Worm (Caenorhabditis elegans) whole organism, L2 larva: Measurements from ENCODE around the gene ets-10.

Source experiments
- C34F6.9 ChIP-seq: fragments of 150-350 bp; optimal IDR thresholded peaks from 2 replicates; lab custom pipeline; 2014; ENCODE audit warnings: missing biosample characterization, missing genetic modification characterization
- F13H6.1 ChIP-seq: sonication (generic microtip); optimal IDR thresholded peaks from 2 replicates; lab custom pipeline; 2016; ENCODE audit warnings: missing genetic modification characterization, missing compliant biosample characterization
- Y55F3AM.14 ChIP-seq: fragments of 200-800 bp; sonication (Bioruptor generic); optimal IDR thresholded peaks from 2 replicates; lab custom pipeline; 2018; ENCODE audit warnings: mild to moderate bottlenecking, missing genetic modification characterization, missing compliant biosample characterization
- ZK546.5 ChIP-seq: sonication (generic microtip); optimal IDR thresholded peaks from 2 replicates; lab custom pipeline; 2017; ENCODE audit warnings: missing biosample characterization, missing genetic modification characterization
- alr-1 ChIP-seq: fragments of 150-350 bp; optimal IDR thresholded peaks from 2 replicates; lab custom pipeline; 2014; ENCODE audit warnings: missing biosample characterization, missing genetic modification characterization
- aly-2 ChIP-seq: fragments of 150-350 bp; optimal IDR thresholded peaks from 2 replicates; lab custom pipeline; 2014; ENCODE audit warnings: missing biosample characterization, missing genetic modification characterization
- ama-1 ChIP-seq: fragments of 150-350 bp; optimal IDR thresholded peaks from 2 replicates; lab custom pipeline; 2018; ENCODE audit warnings: inconsistent platforms
- ceh-16 ChIP-seq: fragments of 150-350 bp; optimal IDR thresholded peaks from 2 replicates; lab custom pipeline; 2014; ENCODE audit warnings: missing biosample characterization, missing genetic modification characterization
- ceh-82 ChIP-seq: fragments of 150-350 bp; optimal IDR thresholded peaks from 2 replicates; lab custom pipeline; 2014; ENCODE audit warnings: missing biosample characterization, missing genetic modification characterization
- crh-2 ChIP-seq: sonication (generic microtip); optimal IDR thresholded peaks from 2 replicates; lab custom pipeline; 2017; ENCODE audit warnings: missing biosample characterization, missing genetic modification characterization
- dmd-4 ChIP-seq: sonication (generic microtip); optimal IDR thresholded peaks from 2 replicates; lab custom pipeline; 2017; ENCODE audit warnings: missing biosample characterization, missing genetic modification characterization
- egl-27 ChIP-seq: sonication (generic microtip); optimal IDR thresholded peaks from 3 replicates; lab custom pipeline; 2017; ENCODE audit warnings: missing biosample characterization, missing genetic modification reagents, missing genetic modification characterization
- elt-1 ChIP-seq: fragments of 150-350 bp; optimal IDR thresholded peaks from 2 replicates; lab custom pipeline; 2014; ENCODE audit warnings: missing biosample characterization, missing genetic modification characterization
- elt-3 ChIP-seq: sonication (generic microtip); optimal IDR thresholded peaks from 2 replicates; lab custom pipeline; 2017; ENCODE audit warnings: missing biosample characterization, missing genetic modification characterization
- fos-1 ChIP-seq: fragments of 150-350 bp; optimal IDR thresholded peaks from 2 replicates; lab custom pipeline; 2014; ENCODE audit warnings: missing biosample characterization, missing genetic modification characterization
- lin-13 ChIP-seq: fragments of 150-350 bp; optimal IDR thresholded peaks from 2 replicates; lab custom pipeline; 2014; ENCODE audit warnings: missing biosample characterization, missing genetic modification reagents, missing genetic modification characterization
- lin-39 ChIP-seq: fragments of 150-350 bp; optimal IDR thresholded peaks from 2 replicates; lab custom pipeline; 2014; ENCODE audit warnings: missing biosample characterization, missing genetic modification reagents, missing genetic modification characterization
- lsy-2 ChIP-seq, 2 experiments: fragments of 150-350 bp in 1 of 2; sonication (generic microtip) in 1 of 2; optimal IDR thresholded peaks; 2 replicates each; lab custom pipeline; 2014 to 2017; ENCODE audit warnings: missing biosample characterization in 2 of 2, missing genetic modification characterization in 2 of 2
- mab-5 ChIP-seq: fragments of 150-350 bp; optimal IDR thresholded peaks from 2 replicates; lab custom pipeline; 2014; ENCODE audit warnings: missing biosample characterization, missing genetic modification characterization
- mbf-1 ChIP-seq: sonication (generic microtip); optimal IDR thresholded peaks from 2 replicates; lab custom pipeline; 2017; ENCODE audit warnings: missing biosample characterization, missing genetic modification characterization
- mdl-1 ChIP-seq, 2 experiments: fragments of 150-350 bp in 1 of 2; sonication (generic microtip) in 1 of 2; optimal IDR thresholded peaks; 2 replicates each; lab custom pipeline; 2017; ENCODE audit warnings: missing biosample characterization in 2 of 2, missing genetic modification characterization in 2 of 2
- nhr-10 ChIP-seq: sonication (generic microtip); optimal IDR thresholded peaks from 2 replicates; lab custom pipeline; 2017; ENCODE audit warnings: missing biosample characterization, missing genetic modification characterization
- nhr-11 ChIP-seq: fragments of 150-350 bp; optimal IDR thresholded peaks from 2 replicates; lab custom pipeline; 2014; ENCODE audit warnings: missing biosample characterization, missing genetic modification characterization
- nhr-129 ChIP-seq: fragments of 150-350 bp; optimal IDR thresholded peaks from 2 replicates; lab custom pipeline; 2014; ENCODE audit warnings: missing biosample characterization, missing genetic modification characterization
- nhr-23 ChIP-seq: fragments of 150-350 bp; optimal IDR thresholded peaks from 2 replicates; lab custom pipeline; 2014; ENCODE audit warnings: missing biosample characterization, missing genetic modification reagents, missing genetic modification characterization
- nhr-237 ChIP-seq: fragments of 150-350 bp; optimal IDR thresholded peaks from 2 replicates; lab custom pipeline; 2014; ENCODE audit warnings: missing biosample characterization, missing genetic modification characterization
- nhr-6 ChIP-seq: fragments of 150-350 bp; optimal IDR thresholded peaks from 2 replicates; lab custom pipeline; 2014; ENCODE audit warnings: missing biosample characterization, missing genetic modification characterization
- nhr-77 ChIP-seq: fragments of 150-350 bp; optimal IDR thresholded peaks from 2 replicates; lab custom pipeline; 2014; ENCODE audit warnings: missing biosample characterization, missing genetic modification characterization
- sem-4 ChIP-seq: fragments of 150-350 bp; optimal IDR thresholded peaks from 2 replicates; lab custom pipeline; 2014; ENCODE audit warnings: missing biosample characterization, missing genetic modification reagents, missing genetic modification characterization
- skn-1 ChIP-seq: sonication (generic microtip); optimal IDR thresholded peaks from 2 replicates; lab custom pipeline; 2017; ENCODE audit warnings: missing biosample characterization, missing genetic modification characterization
- sma-9 ChIP-seq, 2 experiments: fragments of 150-350 bp in 1 of 2; sonication (generic microtip) in 1 of 2; optimal IDR thresholded peaks; 2 replicates each; lab custom pipeline; 2014 to 2016; ENCODE audit warnings: missing genetic modification characterization in 2 of 2, mild to moderate bottlenecking in 1 of 2, missing biosample characterization in 1 of 2, missing compliant biosample characterization in 1 of 2, missing genetic modification reagents in 1 of 2, moderate library complexity in 1 of 2
- snpc-4 ChIP-seq: fragments of 150-350 bp; optimal IDR thresholded peaks from 2 replicates; lab custom pipeline; 2014; ENCODE audit warnings: missing biosample characterization, missing genetic modification characterization
- unc-39 ChIP-seq: fragments of 150-350 bp; optimal IDR thresholded peaks from 2 replicates; lab custom pipeline; 2014; ENCODE audit warnings: missing biosample characterization, missing genetic modification characterization
- unc-55 ChIP-seq: fragments of 150-350 bp; sonication (generic microtip); optimal IDR thresholded peaks from 3 replicates; lab custom pipeline; 2014; ENCODE audit warnings: missing biosample characterization, missing genetic modification reagents, missing genetic modification characterization
- unc-62 ChIP-seq: fragments of 150-350 bp; optimal IDR thresholded peaks from 2 replicates; lab custom pipeline; 2014; ENCODE audit warnings: missing biosample characterization, missing genetic modification reagents, missing genetic modification characterization
- zag-1 ChIP-seq: fragments of 150-350 bp; optimal IDR thresholded peaks from 2 replicates; lab custom pipeline; 2014; ENCODE audit warnings: missing biosample characterization, missing genetic modification characterization
- ztf-11 ChIP-seq: sonication (generic microtip); optimal IDR thresholded peaks from 2 replicates; lab custom pipeline; 2017; ENCODE audit warnings: missing biosample characterization, missing genetic modification characterization
- ztf-4 ChIP-seq: fragments of 150-350 bp; optimal IDR thresholded peaks from 2 replicates; lab custom pipeline; 2014; ENCODE audit warnings: missing biosample characterization, missing genetic modification characterization

Gene ets-10

ce11 chrX:4246867-4247591 lies 37.0 kb upstream of the ets-10 start, which contains the start of gene F48D6.4:
Gene F48D6.4 (minus strand): TSS chrX:4247212.
- TF ChIP-seq unc-62 (no peak), mbf-1 (tag; lab: Kevin White, UChicago) (no peak), nhr-10 (tag; lab: Kevin White, UChicago) (no peak), crh-2 (tag; lab: Kevin White, UChicago) (peak; percentile 83), nhr-11 (no peak), nhr-23 (tag; lab: Kevin White, UChicago) (no peak), elt-1 (tag; lab: Kevin White, UChicago) (no peak), F13H6.1 (peak; percentile 30), ama-1 (lab: Kevin White, UChicago) (peak; percentile 69), dmd-4 (tag; lab: Kevin White, UChicago) (no peak), Y55F3AM.14 (no peak), egl-27 (tag; lab: Kevin White, UChicago) (no peak), fos-1 (tag; lab: Kevin White, UChicago) (peak; percentile 14)

- TF ChIP-seq nhr-129 (tag; lab: Kevin White, UChicago) (peak; percentile 11), C34F6.9 (no peak)
Measured at ce11 chrX:4248417-4248816, 35.6 kb upstream of the ets-10 start.

ce11 chrX:4248949-4249348 lies 35.0 kb upstream of the ets-10 start, which contains the start of gene hlh-13:
Gene hlh-13 (plus strand): TSS chrX:4249249.
- no peak for TF ChIP-seq unc-39
- no peak for TF ChIP-seq nhr-23 (tag; lab: Kevin White, UChicago)
- no peak for TF ChIP-seq snpc-4 (tag; lab: Kevin White, UChicago)
- TF ChIP-seq nhr-11, result no peak
- TF ChIP-seq aly-2, result no peak
- no peak for TF ChIP-seq mdl-1 (tag; optimal IDR thresholded peaks at IDR 0.05; lab: Kevin White, UChicago)
- no peak for TF ChIP-seq sem-4 (tag; lab: Kevin White, UChicago)
- no peak for TF ChIP-seq unc-62
- TF ChIP-seq egl-27 (tag; lab: Kevin White, UChicago), result no peak
- TF ChIP-seq lin-39 (tag; lab: Kevin White, UChicago), result no peak
- TF ChIP-seq fos-1 (tag; lab: Kevin White, UChicago), result no peak
- TF ChIP-seq elt-3, result no peak
- no peak for TF ChIP-seq nhr-10 (tag; lab: Kevin White, UChicago)
- TF ChIP-seq, all 48 proteins: peak for 0

- TF ChIP-seq mdl-1 (tag; optimal IDR thresholded peaks at IDR 0.05; lab: Kevin White, UChicago), result no peak
- no peak for TF ChIP-seq ZK546.5
- TF ChIP-seq snpc-4 (tag; lab: Kevin White, UChicago), result no peak
Measured at ce11 chrX:4252047-4252446, 31.9 kb upstream of the ets-10 start, which contains the start of gene srv-5. Gene srv-5 (plus strand): TSS chrX:4252347.

- TF ChIP-seq unc-62 (no peak), nhr-6 (tag; lab: Kevin White, UChicago) (no peak), nhr-129 (tag; lab: Kevin White, UChicago) (peak; percentile 50), lsy-2 (tag; optimal IDR thresholded peaks at IDR 0.05; lab: Kevin White, UChicago) (peak in 1 of 2 experiments; percentile 50), C34F6.9 (peak; percentile 22), fos-1 (tag; lab: Kevin White, UChicago) (peak; percentile 27), ztf-11 (tag; lab: Kevin White, UChicago) (no peak), nhr-10 (tag; lab: Kevin White, UChicago) (no peak), alr-1 (tag; lab: Kevin White, UChicago) (no peak), unc-55 (peak; percentile 7), nhr-77 (tag; lab: Kevin White, UChicago) (no peak), crh-2 (tag; lab: Kevin White, UChicago) (peak; percentile 54), mbf-1 (tag; lab: Kevin White, UChicago) (no peak), ceh-82 (tag; lab: Kevin White, UChicago) (no peak)
Measured at ce11 chrX:4254782-4255181, 29.2 kb upstream of the ets-10 start, which contains the start of gene taf-11.1. Gene taf-11.1 (plus strand): TSS chrX:4255170.

ce11 chrX:4255366-4255765 lies 28.6 kb upstream of the ets-10 start:
- TF ChIP-seq egl-27 (tag; lab: Kevin White, UChicago) (no peak), ztf-4 (tag; lab: Kevin White, UChicago) (no peak), zag-1 (tag; lab: Kevin White, UChicago) (no peak), nhr-6 (tag; lab: Kevin White, UChicago) (no peak), lin-39 (tag; lab: Kevin White, UChicago) (no peak), mab-5 (tag; lab: Kevin White, UChicago) (no peak), unc-39 (no peak), alr-1 (tag; lab: Kevin White, UChicago) (no peak), mdl-1 (tag; optimal IDR thresholded peaks at IDR 0.05; lab: Kevin White, UChicago) (no peak), skn-1 (tag; lab: Kevin White, UChicago) (no peak), elt-1 (tag; lab: Kevin White, UChicago) (no peak), Y55F3AM.14 (no peak), unc-62 (no peak), sma-9 (GFP tag; optimal IDR thresholded peaks at IDR 0.05; lab: Kevin White, UChicago) (no peak), sma-9 (tag; optimal IDR thresholded peaks at IDR 0.05; lab: Kevin White, UChicago) (no peak), ceh-16 (tag; lab: Kevin White, UChicago) (no peak), nhr-237 (tag; lab: Kevin White, UChicago) (no peak), nhr-129 (tag; lab: Kevin White, UChicago) (no peak), dmd-4 (tag; lab: Kevin White, UChicago) (no peak), lin-13 (GFP tag; lab: Kevin White, UChicago) (no peak), F13H6.1 (no peak)
